Fruit fly (Drosophila melanogaster) whole organism, embryonic: ENCODE results near the gene ND-39.
A peak's percentile ranks its signal among the peaks of the same experiment; 100 is the strongest.

Source experiments
- Asciz ChIP-seq: fragments of 200-800 bp; sonication (Bioruptor generic); optimal IDR thresholded peaks from 2 replicates; lab custom pipeline; 2017; ENCODE audit warnings: missing biosample characterization, mild to moderate bottlenecking, missing genetic modification characterization, missing genetic modification reagents
- Atf6 ChIP-seq: fragments of 200-800 bp; sonication (Bioruptor generic); IDR thresholded peaks from 2 replicates; pipeline ENCODE4 v1.3.6; 2022; ENCODE audit warnings: missing biosample characterization, missing genetic modification characterization
- CG10274 ChIP-seq: fragments of 200-800 bp; sonication (Bioruptor generic); optimal IDR thresholded peaks from 3 replicates; lab custom pipeline; 2017; ENCODE audit warnings: missing biosample characterization, mild to moderate bottlenecking, missing genetic modification characterization
- CG10654 ChIP-seq: fragments of 200-800 bp; sonication (Bioruptor generic); optimal IDR thresholded peaks from 2 replicates; lab custom pipeline; 2016; ENCODE audit warnings: missing biosample characterization, missing genetic modification characterization
- CG11504 ChIP-seq: fragments of 200-800 bp; sonication (Bioruptor generic); optimal IDR thresholded peaks from 3 replicates; lab custom pipeline; 2019; ENCODE audit warnings: missing biosample characterization, mild to moderate bottlenecking, missing genetic modification characterization, moderate library complexity
- CG11696 ChIP-seq: fragments of 200-800 bp; sonication (Bioruptor generic); IDR thresholded peaks from 2 replicates; pipeline ENCODE4 v1.3.6; 2022; ENCODE audit warnings: missing biosample characterization, missing genetic modification characterization
- CG11723 ChIP-seq: fragments of 200-800 bp; sonication (Bioruptor generic); optimal IDR thresholded peaks from 2 replicates; lab custom pipeline; 2017; ENCODE audit warnings: missing biosample characterization, mild to moderate bottlenecking, missing genetic modification characterization
- CG1233 ChIP-seq: fragments of 200-800 bp; sonication (Bioruptor generic); optimal IDR thresholded peaks from 4 replicates; lab custom pipeline; 2018; ENCODE audit warnings: missing biosample characterization, mild to moderate bottlenecking, missing genetic modification characterization
- CG12942 ChIP-seq: fragments of 200-800 bp; sonication (Bioruptor generic); optimal IDR thresholded peaks from 3 replicates; lab custom pipeline; 2016; ENCODE audit warnings: missing biosample characterization, missing genetic modification characterization
- CG14710 ChIP-seq: fragments of 200-800 bp; sonication (Bioruptor generic); optimal IDR thresholded peaks from 3 replicates; lab custom pipeline; 2019; ENCODE audit warnings: missing biosample characterization, mild to moderate bottlenecking, missing genetic modification characterization, moderate library complexity
- CG17328 ChIP-seq: fragments of 200-800 bp; sonication (Bioruptor generic); IDR thresholded peaks from 2 replicates; pipeline ENCODE4 v1.3.6; 2022; ENCODE audit warnings: missing biosample characterization, missing genetic modification characterization
- CG18262 ChIP-seq: fragments of 200-800 bp; optimal IDR thresholded peaks from 3 replicates; lab custom pipeline; 2019; ENCODE audit warnings: missing biosample characterization, mild to moderate bottlenecking, missing genetic modification characterization, moderate library complexity
- CG2678 ChIP-seq: fragments of 200-800 bp; sonication (Bioruptor generic); optimal IDR thresholded peaks from 3 replicates; lab custom pipeline; 2019; ENCODE audit warnings: missing biosample characterization, mild to moderate bottlenecking, missing genetic modification characterization, moderate library complexity
- CG31224 ChIP-seq: fragments of 200-800 bp; sonication (Bioruptor generic); IDR thresholded peaks from 2 replicates; pipeline ENCODE4 v1.3.6; 2022; ENCODE audit warnings: missing biosample characterization, missing genetic modification characterization
- CG4707 ChIP-seq: fragments of 200-800 bp; sonication (Bioruptor generic); optimal IDR thresholded peaks from 2 replicates; lab custom pipeline; 2018; ENCODE audit warnings: missing biosample characterization, mild to moderate bottlenecking, missing genetic modification characterization, moderate library complexity
- CG4854 ChIP-seq: fragments of 200-800 bp; sonication (Bioruptor generic); optimal IDR thresholded peaks from 2 replicates; lab custom pipeline; 2016; ENCODE audit warnings: missing biosample characterization, missing genetic modification characterization, inconsistent platforms
- CG7556 ChIP-seq: fragments of 200-800 bp; sonication (Bioruptor generic); optimal IDR thresholded peaks from 2 replicates; lab custom pipeline; 2017; ENCODE audit warnings: missing biosample characterization, mild to moderate bottlenecking, missing genetic modification characterization
- CG8089 ChIP-seq: fragments of 200-800 bp; sonication (Bioruptor generic); optimal IDR thresholded peaks from 3 replicates; lab custom pipeline; 2016; ENCODE audit warnings: missing biosample characterization, missing genetic modification characterization
- CTCF ChIP-seq: fragments of 200-800 bp; sonication (Bioruptor generic); optimal IDR thresholded peaks from 2 replicates; lab custom pipeline; 2017; ENCODE audit warnings: missing biosample characterization, mild to moderate bottlenecking, missing genetic modification characterization, moderate library complexity
- Dad ChIP-seq: fragments of 200-800 bp; sonication (Bioruptor generic); optimal IDR thresholded peaks from 3 replicates; lab custom pipeline; 2016; ENCODE audit warnings: missing biosample characterization, missing genetic modification characterization
- Drgx ChIP-seq: fragments of 200-800 bp; sonication (Bioruptor generic); IDR thresholded peaks from 2 replicates; pipeline ENCODE4 v1.3.6; 2022; ENCODE audit warnings: missing biosample characterization, missing genetic modification characterization
- Fer3 ChIP-seq: fragments of 200-800 bp; sonication (Bioruptor generic); optimal IDR thresholded peaks from 2 replicates; lab custom pipeline; 2018; ENCODE audit warnings: missing biosample characterization, mild to moderate bottlenecking, missing genetic modification characterization, moderate library complexity
- H15 ChIP-seq: fragments of 200-800 bp; sonication (Bioruptor generic); IDR thresholded peaks from 3 replicates; pipeline ENCODE4 v1.3.6; 2022; ENCODE audit warnings: missing biosample characterization, missing genetic modification characterization
- Hr78 ChIP-seq, 2 experiments: fragments of 200-800 bp in 1 of 2; fragments of >200 bp in 1 of 2; sonication (Bioruptor generic) in 1 of 2; optimal IDR thresholded peaks; 2 replicates each; lab custom pipeline; 2017 to 2019; ENCODE audit warnings: missing biosample characterization in 2 of 2, missing genetic modification characterization in 2 of 2, mild to moderate bottlenecking in 1 of 2, moderate library complexity in 1 of 2
- Max ChIP-seq: fragments of 200-800 bp; sonication (Bioruptor generic); optimal IDR thresholded peaks from 2 replicates; lab custom pipeline; 2016; ENCODE audit warnings: missing biosample characterization, mild to moderate bottlenecking, missing genetic modification characterization
- Oaz ChIP-seq: fragments of 200-800 bp; sonication (Bioruptor generic); IDR thresholded peaks from 2 replicates; pipeline ENCODE4 v1.3.6; 2022; ENCODE audit warnings: missing biosample characterization, missing genetic modification characterization
- Ptx1 ChIP-seq: fragments of 200-800 bp; sonication (Bioruptor generic); IDR thresholded peaks from 2 replicates; pipeline ENCODE4 v1.3.6; 2022; ENCODE audit warnings: missing biosample characterization, missing genetic modification characterization
- Stat92E ChIP-seq, 3 experiments: fragments of >200 bp in 2 of 3; fragments of 200-800 bp in 1 of 3; sonication (Bioruptor generic) in 1 of 3; optimal IDR thresholded peaks; 2 replicates each; lab custom pipeline; 2017 to 2019; ENCODE audit warnings: missing biosample characterization in 3 of 3, missing genetic modification characterization in 3 of 3, mild to moderate bottlenecking in 1 of 3, moderate library complexity in 1 of 3
- cas ChIP-seq: fragments of 200-800 bp; sonication (Bioruptor generic); IDR thresholded peaks from 2 replicates; pipeline ENCODE4 v1.3.6; 2022; ENCODE audit warnings: missing biosample characterization, missing genetic modification characterization
- chif ChIP-seq, 2 experiments: fragments of 200-800 bp; sonication (Bioruptor generic); optimal IDR thresholded peaks; 3 replicates each; lab custom pipeline; 2016; ENCODE audit warnings: missing biosample characterization in 2 of 2, missing genetic modification characterization in 2 of 2
- chn ChIP-seq: fragments of 200-800 bp; sonication (Bioruptor generic); optimal IDR thresholded peaks from 2 replicates; lab custom pipeline; 2016; ENCODE audit warnings: missing biosample characterization, missing genetic modification characterization
- dm ChIP-seq: fragments of 200-800 bp; sonication (Bioruptor generic); optimal IDR thresholded peaks from 3 replicates; lab custom pipeline; 2016; ENCODE audit warnings: missing biosample characterization, missing genetic modification characterization
- ems ChIP-seq: fragments of 200-800 bp; sonication (Bioruptor generic); optimal IDR thresholded peaks from 3 replicates; lab custom pipeline; 2016; ENCODE audit warnings: missing biosample characterization, missing genetic modification characterization
- en ChIP-seq: fragments of 200-800 bp; sonication (Bioruptor generic); optimal IDR thresholded peaks from 2 replicates; lab custom pipeline; 2016; ENCODE audit warnings: missing biosample characterization, missing genetic modification characterization
- eyg ChIP-seq: fragments of 200-800 bp; sonication (Bioruptor generic); optimal IDR thresholded peaks from 3 replicates; lab custom pipeline; 2016; ENCODE audit warnings: missing biosample characterization, missing genetic modification characterization
- fd64A ChIP-seq: fragments of 200-800 bp; sonication (Bioruptor generic); optimal IDR thresholded peaks from 3 replicates; lab custom pipeline; 2018; ENCODE audit warnings: missing biosample characterization, mild to moderate bottlenecking, missing genetic modification characterization
- gro ChIP-seq: fragments of 200-800 bp; sonication (Bioruptor generic); optimal IDR thresholded peaks from 2 replicates; lab custom pipeline; 2016; ENCODE audit warnings: missing biosample characterization, missing genetic modification characterization
- insv ChIP-seq, 2 experiments: fragments of 200-800 bp; sonication (Bioruptor generic); optimal IDR thresholded peaks; 3 replicates each; lab custom pipeline; 2016 to 2018; ENCODE audit warnings: missing biosample characterization in 2 of 2, missing genetic modification characterization in 2 of 2
- jumu ChIP-seq: fragments of 200-800 bp; sonication (Bioruptor generic); optimal IDR thresholded peaks from 3 replicates; lab custom pipeline; 2016; ENCODE audit warnings: missing biosample characterization, missing genetic modification characterization
- kay ChIP-seq: fragments of 200-800 bp; sonication (Bioruptor generic); optimal IDR thresholded peaks from 2 replicates; lab custom pipeline; 2016; ENCODE audit warnings: missing biosample characterization, missing genetic modification characterization
- kni ChIP-seq: fragments of 200-800 bp; sonication (Bioruptor generic); optimal IDR thresholded peaks from 3 replicates; lab custom pipeline; 2017; ENCODE audit warnings: mild to moderate bottlenecking, missing biosample characterization, missing genetic modification reagents, missing genetic modification characterization
- mam ChIP-seq: fragments of 200-800 bp; sonication (Bioruptor generic); optimal IDR thresholded peaks from 3 replicates; lab custom pipeline; 2016; ENCODE audit warnings: missing biosample characterization, missing genetic modification characterization
- pb ChIP-seq: fragments of 200-800 bp; sonication (Bioruptor generic); optimal IDR thresholded peaks from 3 replicates; lab custom pipeline; 2016; ENCODE audit warnings: missing biosample characterization, missing genetic modification characterization
- pnt ChIP-seq: fragments of 200-800 bp; sonication (Bioruptor generic); optimal IDR thresholded peaks from 3 replicates; lab custom pipeline; 2016; ENCODE audit warnings: missing biosample characterization, missing genetic modification characterization
- ranshi ChIP-seq: fragments of 200-800 bp; sonication (Bioruptor generic); IDR thresholded peaks from 2 replicates; pipeline ENCODE4 v1.3.6; 2022; ENCODE audit warnings: missing biosample characterization, missing genetic modification characterization
- slbo ChIP-seq: fragments of 200-800 bp; sonication (Bioruptor generic); IDR thresholded peaks from 2 replicates; pipeline ENCODE4 v1.3.6; 2022; ENCODE audit warnings: missing biosample characterization, missing genetic modification characterization
- slou ChIP-seq: fragments of 200-800 bp; sonication (Bioruptor generic); optimal IDR thresholded peaks from 3 replicates; lab custom pipeline; 2016; ENCODE audit warnings: missing biosample characterization, missing genetic modification characterization
- tio ChIP-seq: fragments of 200-800 bp; sonication (Bioruptor generic); optimal IDR thresholded peaks from 2 replicates; lab custom pipeline; 2017; ENCODE audit warnings: missing biosample characterization, missing genetic modification characterization, inconsistent platforms
- vfl ChIP-seq: fragments of 200-800 bp; sonication (Bioruptor generic); optimal IDR thresholded peaks from 2 replicates; lab custom pipeline; 2016; ENCODE audit warnings: missing biosample characterization, missing genetic modification characterization
- vvl ChIP-seq: fragments of 200-800 bp; sonication (Bioruptor generic); IDR thresholded peaks from 2 replicates; pipeline ENCODE4 v1.3.6; 2022; ENCODE audit warnings: missing biosample characterization, missing genetic modification characterization

The ND-39 gene

DNA sequence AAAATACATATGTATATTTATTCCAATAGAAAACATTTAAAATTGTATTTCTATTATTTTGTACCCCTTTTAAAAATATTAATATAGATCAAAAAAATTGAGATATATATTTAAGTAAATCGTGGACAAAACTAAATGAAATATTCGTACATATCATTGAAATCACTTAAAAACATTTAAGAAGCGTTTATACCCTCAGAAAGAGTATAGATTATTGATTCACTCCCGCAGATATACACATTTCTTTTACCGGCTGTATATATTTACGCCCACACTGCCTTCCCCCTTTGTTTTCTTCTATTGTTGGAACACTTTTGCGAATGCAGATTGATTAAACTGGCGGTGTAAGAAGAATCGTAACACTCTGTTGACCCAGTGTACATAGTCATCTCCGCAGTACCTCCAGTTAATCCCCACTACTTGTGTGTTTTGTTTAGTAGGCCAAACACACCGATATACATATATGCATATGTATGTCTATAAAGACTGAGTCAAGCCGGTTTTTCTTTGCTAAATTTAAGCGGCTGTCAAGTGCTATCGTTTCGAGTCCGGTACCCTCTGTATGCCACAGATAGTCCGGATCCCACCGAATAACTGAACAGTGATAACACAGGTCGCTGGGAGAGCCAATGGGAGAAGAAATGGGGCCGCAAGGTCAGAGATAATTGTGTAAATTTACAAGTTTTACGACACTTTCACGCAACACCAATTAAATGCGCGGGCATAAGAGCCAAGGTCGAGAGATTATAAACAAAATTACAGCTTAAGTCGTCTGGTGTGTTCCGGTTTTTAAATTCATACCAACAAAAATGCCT lies 20.2 kb upstream of the ND-39 start (continued):
- peak; percentile 27 for TF ChIP-seq mam (GFP tag; lab: Kevin White, UChicago)
- peak; percentile 32; the same call in 1 of the 2 replicates for TF ChIP-seq CG17328 (GFP tag; lab: Robert Waterston, UW)
- peak; percentile 6 for TF ChIP-seq Max (GFP tag; lab: Kevin White, UChicago)
- no peak for TF ChIP-seq H15 (GFP tag; lab: Robert Waterston, UW)
- 0 out of 2 replicates have a peak, but pooled peaks have one; percentile 56 for TF ChIP-seq CG11696
- TF ChIP-seq cas = no peak
- 0 out of 2 replicates have a peak, but pooled peaks have one; percentile 22 for TF ChIP-seq Drgx (GFP tag; lab: Robert Waterston, UW)
- TF ChIP-seq CG31224 (GFP tag; lab: Robert Waterston, UW) = no peak
- peak; percentile 48 for TF ChIP-seq CG4854 (GFP tag; lab: Kevin White, UChicago)
- peak; percentile 44 for TF ChIP-seq CG12942 (GFP tag; lab: Kevin White, UChicago)
- peak; percentile 4 for TF ChIP-seq pb
- TF ChIP-seq CG1233 (GFP tag; lab: Kevin White, UChicago) = peak; percentile 69
- 0 out of 2 replicates have a peak, but pooled peaks have one; percentile 29 for TF ChIP-seq Atf6 (GFP tag; lab: Robert Waterston, UW)
- peak; percentile 25 for TF ChIP-seq dm
- TF ChIP-seq Fer3 (tag; lab: Kevin White, UChicago) = peak; percentile 16
- peak; percentile 41 for TF ChIP-seq CG18262 (tag; lab: Kevin White, UChicago)
- peak; percentile 75 for TF ChIP-seq fd64A
- peak; percentile 58 for TF ChIP-seq CG4707 (GFP tag; lab: Kevin White, UChicago)
- peak; percentile 17 for TF ChIP-seq kay (GFP tag; lab: Kevin White, UChicago)
- peak; percentile 35; the same call in 1 of the 2 replicates for TF ChIP-seq Ptx1 (GFP tag; lab: Robert Waterston, UW)
- TF ChIP-seq en (GFP tag; lab: Kevin White, UChicago) = peak; percentile 31
- peak; percentile 47 for TF ChIP-seq CG11504 (tag; lab: Kevin White, UChicago)
- TF ChIP-seq ems (GFP tag; lab: Kevin White, UChicago) = peak; percentile 60
- TF ChIP-seq vfl (GFP tag; lab: Kevin White, UChicago) = no peak
- TF ChIP-seq CTCF (GFP tag; lab: Kevin White, UChicago) = no peak
- TF ChIP-seq CG2678 (tag; lab: Kevin White, UChicago) = peak; percentile 67
- peak; percentile 46 for TF ChIP-seq CG10654
- TF ChIP-seq Stat92E (GFP tag; optimal IDR thresholded peaks at IDR 0.05; lab: Kevin White, UChicago) = no peak
- no peak for TF ChIP-seq Oaz (GFP tag; lab: Robert Waterston, UW)
- peak; percentile 16 for TF ChIP-seq CG14710 (tag; lab: Kevin White, UChicago)
- TF ChIP-seq Dad (GFP tag; lab: Kevin White, UChicago) = peak; percentile 4
- TF ChIP-seq pnt (GFP tag; lab: Kevin White, UChicago) = peak; percentile 38
- peak; percentile 44 for TF ChIP-seq CG7556 (GFP tag; lab: Kevin White, UChicago)
- peak; percentile 44 for TF ChIP-seq CG11723 (GFP tag; lab: Kevin White, UChicago)
- TF ChIP-seq chif (GFP tag; optimal IDR thresholded peaks at IDR 0.05; lab: Kevin White, UChicago) = peak; percentile 45 to 70
- peak; percentile 64 for TF ChIP-seq kni
- TF ChIP-seq slou (GFP tag; lab: Kevin White, UChicago) = peak; percentile 40
- no peak for TF ChIP-seq ranshi (GFP tag; lab: Robert Waterston, UW)
- peak; percentile 79 for TF ChIP-seq Asciz (GFP tag; lab: Kevin White, UChicago)
- peak; percentile 21 for TF ChIP-seq gro (GFP tag; lab: Kevin White, UChicago)
- TF ChIP-seq vvl (GFP tag; lab: Robert Waterston, UW) = peak; percentile 46; the same call in 1 of the 2 replicates
- peak; percentile 17 for TF ChIP-seq tio (GFP tag; lab: Kevin White, UChicago)
- TF ChIP-seq insv (GFP tag; optimal IDR thresholded peaks at IDR 0.05; lab: Kevin White, UChicago) = no peak
- no peak for TF ChIP-seq chn (GFP tag; lab: Kevin White, UChicago)
- peak; percentile 38 for TF ChIP-seq jumu
- TF ChIP-seq slbo (GFP tag; lab: Robert Waterston, UW) = peak; percentile 29; the same call in 1 of the 2 replicates
- TF ChIP-seq eyg (GFP tag; lab: Kevin White, UChicago) = peak; percentile 60
- TF ChIP-seq CG10274 = no peak
- peak in 1 of 2 experiments; percentile 83 for TF ChIP-seq Hr78 (GFP tag; optimal IDR thresholded peaks at IDR 0.05; lab: Kevin White, UChicago)
- peak; percentile 83 for TF ChIP-seq CG8089 (GFP tag; lab: Kevin White, UChicago)
